Worm (Caenorhabditis elegans): ENCODE results near the gene Y54G2A.38.

ce11 chrIV:2809208-2809607, 49.9 kb downstream of the Y54G2A.38 start, which contains the start of gene Y54G2A.76:
- TF ChIP-seq K11D2.4 (GFP tag; IDR thresholded peaks at IDR 0.05), result no peak
- TF ChIP-seq snpc-1.3 (tag; optimal IDR thresholded peaks at IDR 0.05; ENCODE audit: insufficient read depth), result no peak
- TF ChIP-seq F49E8.2 (tag; optimal IDR thresholded peaks at IDR 0.05; ENCODE audit: insufficient read depth), result no peak
- TF ChIP-seq rec-8 (tag; optimal IDR thresholded peaks at IDR 0.05), result no peak
- no peak for TF ChIP-seq pha-4 (tag; optimal IDR thresholded peaks at IDR 0.05)
- TF ChIP-seq ceh-58 (GFP tag; IDR thresholded peaks at IDR 0.05), result no peak
- no peak for TF ChIP-seq ama-1 (optimal IDR thresholded peaks at IDR 0.05)
- no peak for TF ChIP-seq ama-1 (GFP tag; optimal IDR thresholded peaks at IDR 0.05)
